Worm (Caenorhabditis elegans): ENCODE measurements around the gene irld-51.

DNA sequence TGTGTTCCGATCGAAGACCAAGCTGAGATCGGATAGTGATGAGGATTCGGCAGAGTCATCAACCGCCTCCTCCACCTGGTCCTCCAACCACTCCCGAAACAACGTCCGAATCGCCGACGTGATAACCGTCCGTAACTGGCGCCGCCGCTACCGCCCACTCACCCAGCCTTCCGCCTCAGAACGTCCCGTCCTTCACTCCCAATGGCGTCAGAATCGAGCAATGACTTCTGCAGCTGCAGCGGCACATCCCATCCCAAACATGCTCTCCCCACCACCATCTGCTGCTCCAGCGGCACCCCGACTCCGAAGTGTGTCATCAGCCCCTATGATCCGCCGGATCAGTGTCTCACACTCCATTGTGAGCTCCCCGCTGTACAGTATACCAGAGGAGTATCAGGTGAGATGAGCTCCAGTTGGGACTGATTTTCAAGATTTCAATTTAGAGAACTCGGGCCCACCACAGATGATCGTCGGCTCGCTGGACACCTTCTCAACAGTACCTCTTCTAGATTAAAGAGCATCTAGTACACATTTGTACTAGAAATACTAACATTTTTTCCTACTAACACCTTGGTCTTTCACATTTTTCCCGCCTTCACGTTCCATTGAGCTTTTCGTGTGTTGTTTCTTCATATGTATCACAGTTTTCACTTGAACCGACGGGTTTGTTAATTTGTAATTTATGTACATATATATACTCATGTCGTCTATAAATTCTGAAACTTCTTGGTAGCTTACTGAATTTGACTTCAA is 26.5 kb downstream of the irld-51 start:
- TF ChIP-seq swsn-7 (tag; optimal IDR thresholded peaks at IDR 0.05) (no peak), hpl-2 (GFP tag; optimal IDR thresholded peaks at IDR 0.05) (no peak), skn-1 (tag; optimal IDR thresholded peaks at IDR 0.05) (no peak), nhr-237 (tag; optimal IDR thresholded peaks at IDR 0.05) (no peak), egl-27 (tag; optimal IDR thresholded peaks at IDR 0.05) (no peak), nhr-84 (tag; optimal IDR thresholded peaks at IDR 0.05) (no peak), ama-1 (optimal IDR thresholded peaks at IDR 0.05) (no peak), C34B4.2 (tag; optimal IDR thresholded peaks at IDR 0.05) (no peak), lin-15B (tag; optimal IDR thresholded peaks at IDR 0.05) (no peak), vab-15 (tag; optimal IDR thresholded peaks at IDR 0.05) (no peak), unc-62 (GFP tag; optimal IDR thresholded peaks at IDR 0.05) (no peak), ztf-4 (tag; optimal IDR thresholded peaks at IDR 0.05) (no peak), elt-3 (tag; optimal IDR thresholded peaks at IDR 0.05) (no peak)

All from whole organism, L1 larva.